Worm (Caenorhabditis elegans) whole organism, young adult: ENCODE results near the gene srt-42.

Experiments
- B0035.1 ChIP-seq: sonication (generic microtip); optimal IDR thresholded peaks from 2 replicates; lab custom pipeline; 2016; ENCODE audit warnings: missing genetic modification characterization, mild to moderate bottlenecking, missing compliant biosample characterization, missing genotype, missing genetic modification reagents
- B0261.1 ChIP-seq: sonication (generic microtip); optimal IDR thresholded peaks from 2 replicates; lab custom pipeline; 2016; ENCODE audit warnings: mild to moderate bottlenecking, missing genetic modification characterization, moderate library complexity, missing compliant biosample characterization
- B0336.3 ChIP-seq: fragments of 200-800 bp; sonication (Bioruptor generic); IDR thresholded peaks from 2 replicates; pipeline ENCODE4 v1.3.6; 2022; ENCODE audit warnings: missing genetic modification characterization, missing compliant biosample characterization
- C06A6.2 ChIP-seq: fragments of 200-800 bp; sonication (Bioruptor generic); conservative IDR thresholded peaks from 2 replicates; pipeline ENCODE4 v1.3.6; 2022; ENCODE audit warnings: missing genetic modification characterization, missing compliant biosample characterization
- F37B4.10 ChIP-seq: fragments of 200-800 bp; sonication (Bioruptor generic); IDR thresholded peaks from 2 replicates; pipeline ENCODE4 v1.3.6; 2022; ENCODE audit warnings: missing genetic modification characterization, missing compliant biosample characterization
- F57A8.1 ChIP-seq: fragments of 200-800 bp; sonication (Bioruptor generic); optimal IDR thresholded peaks from 2 replicates; lab custom pipeline; 2018; ENCODE audit warnings: mild to moderate bottlenecking, missing genetic modification characterization, moderate library complexity, missing compliant biosample characterization
- T26A5.8 ChIP-seq: sonication (generic microtip); optimal IDR thresholded peaks from 2 replicates; lab custom pipeline; 2016; ENCODE audit warnings: missing genetic modification characterization, missing compliant biosample characterization
- Y53F4B.3 ChIP-seq: fragments of 200-800 bp; sonication (Bioruptor generic); IDR thresholded peaks from 2 replicates; pipeline ENCODE4 v1.3.6; 2022; ENCODE audit warnings: missing genetic modification reagents, missing genetic modification characterization, missing compliant biosample characterization
- Y56A3A.18 ChIP-seq: fragments of 200-800 bp; sonication (Bioruptor generic); IDR thresholded peaks from 2 replicates; pipeline ENCODE4 v1.3.6; 2022; ENCODE audit warnings: missing genetic modification reagents, missing genetic modification characterization, missing compliant biosample characterization
- Y95B8A.8 ChIP-seq: fragments of 200-800 bp; sonication (Bioruptor generic); IDR thresholded peaks from 2 replicates; pipeline ENCODE4 v1.3.6; 2022; ENCODE audit warnings: missing genetic modification reagents, missing genetic modification characterization, missing compliant biosample characterization
- ama-1 ChIP-seq, 3 experiments: fragments of 150-350 bp in 1 of 3; sonication (generic microtip) in 2 of 3; optimal IDR thresholded peaks; 2 replicates each; lab custom pipeline; 2014 to 2018; ENCODE audit warnings: missing biosample characterization in 2 of 3, missing genetic modification characterization in 2 of 3, missing genetic modification reagents in 2 of 3
- aptf-3 ChIP-seq: fragments of 200-800 bp; sonication (Bioruptor generic); IDR thresholded peaks from 2 replicates; pipeline ENCODE4 v1.3.6; 2022; ENCODE audit warnings: missing genetic modification characterization, missing compliant biosample characterization
- athp-1 ChIP-seq: sonication (generic microtip); optimal IDR thresholded peaks from 2 replicates; lab custom pipeline; 2017; ENCODE audit warnings: mild to moderate bottlenecking, missing genetic modification characterization, missing compliant biosample characterization
- attf-6 ChIP-seq: fragments of 200-800 bp; sonication (Bioruptor generic); IDR thresholded peaks from 2 replicates; pipeline ENCODE4 v1.3.6; 2022; ENCODE audit warnings: missing genetic modification reagents, missing genetic modification characterization, missing compliant biosample characterization
- bed-1 ChIP-seq: fragments of 200-800 bp; sonication (Bioruptor generic); IDR thresholded peaks from 2 replicates; pipeline ENCODE4 v1.3.6; 2022; ENCODE audit warnings: missing genetic modification reagents, missing genetic modification characterization, missing compliant biosample characterization
- bed-2 ChIP-seq: fragments of 200-800 bp; sonication (Bioruptor generic); IDR thresholded peaks from 2 replicates; pipeline ENCODE4 v1.3.6; 2022; ENCODE audit warnings: missing genetic modification reagents, missing genetic modification characterization, missing compliant biosample characterization
- ccch-3 ChIP-seq: fragments of 200-800 bp; sonication (Bioruptor generic); optimal IDR thresholded peaks from 2 replicates; lab custom pipeline; 2018; ENCODE audit warnings: mild to moderate bottlenecking, missing genetic modification characterization, missing compliant biosample characterization
- cebp-2 ChIP-seq: fragments of 200-800 bp; sonication (Bioruptor generic); IDR thresholded peaks from 2 replicates; pipeline ENCODE4 v1.3.6; 2022; ENCODE audit warnings: missing genetic modification characterization, missing compliant biosample characterization
- ceh-27 ChIP-seq: fragments of 200-800 bp; sonication (Bioruptor generic); optimal IDR thresholded peaks from 2 replicates; lab custom pipeline; 2018; ENCODE audit warnings: mild to moderate bottlenecking, missing genetic modification characterization, moderate library complexity, missing compliant biosample characterization
- chd-7 ChIP-seq: sonication (generic microtip); optimal IDR thresholded peaks from 2 replicates; lab custom pipeline; 2016; ENCODE audit warnings: mild to moderate bottlenecking, missing genetic modification characterization, moderate library complexity, missing compliant biosample characterization
- dpff-1 ChIP-seq: sonication (generic microtip); optimal IDR thresholded peaks from 2 replicates; lab custom pipeline; 2017; ENCODE audit warnings: mild to moderate bottlenecking, missing genetic modification characterization, missing compliant biosample characterization
- efl-1 ChIP-seq: fragments of 150-350 bp; optimal IDR thresholded peaks from 2 replicates; lab custom pipeline; 2014; ENCODE audit warnings: missing biosample characterization, missing genetic modification reagents, missing genetic modification characterization
- egl-44 ChIP-seq: fragments of 200-800 bp; sonication (Bioruptor generic); IDR thresholded peaks from 2 replicates; pipeline ENCODE4 v1.3.6; 2022; ENCODE audit warnings: missing genetic modification reagents, missing genetic modification characterization, missing compliant biosample characterization
- egrh-3 ChIP-seq: fragments of 200-800 bp; sonication (Bioruptor generic); IDR thresholded peaks from 2 replicates; pipeline ENCODE4 v1.3.6; 2022; ENCODE audit warnings: missing genetic modification reagents, missing genetic modification characterization, missing compliant biosample characterization
- ets-4 ChIP-seq: fragments of 200-800 bp; sonication (Bioruptor generic); optimal IDR thresholded peaks from 2 replicates; lab custom pipeline; 2018; ENCODE audit warnings: mild to moderate bottlenecking, missing genetic modification characterization, missing compliant biosample characterization
- gei-17 ChIP-seq: fragments of 200-800 bp; sonication (Bioruptor generic); optimal IDR thresholded peaks from 2 replicates; lab custom pipeline; 2018; ENCODE audit warnings: mild to moderate bottlenecking, missing genetic modification characterization, missing compliant biosample characterization
- hmg-1.2 ChIP-seq: fragments of 200-800 bp; sonication (Bioruptor generic); IDR thresholded peaks from 2 replicates; pipeline ENCODE4 v1.3.6; 2022; ENCODE audit warnings: missing genetic modification reagents, missing genetic modification characterization, missing compliant biosample characterization
- hsf-1 ChIP-seq: fragments of 200-800 bp; sonication (Bioruptor generic); IDR thresholded peaks from 2 replicates; pipeline ENCODE4 v1.3.6; 2022; ENCODE audit warnings: missing genetic modification reagents, missing genetic modification characterization, missing compliant biosample characterization
- lag-1 ChIP-seq: fragments of 200-800 bp; sonication (Bioruptor generic); IDR thresholded peaks from 2 replicates; pipeline ENCODE4 v1.3.6; 2022; ENCODE audit warnings: missing genetic modification reagents, missing genetic modification characterization, missing compliant biosample characterization
- let-526 ChIP-seq: fragments of 200-800 bp; sonication (Bioruptor generic); IDR thresholded peaks from 2 replicates; pipeline ENCODE4 v1.3.6; 2022; ENCODE audit warnings: missing genetic modification reagents, missing genetic modification characterization, missing compliant biosample characterization
- lin-40 ChIP-seq: sonication (generic microtip); optimal IDR thresholded peaks from 2 replicates; lab custom pipeline; 2016; ENCODE audit warnings: missing genetic modification characterization, mild to moderate bottlenecking, missing compliant biosample characterization, missing genotype, missing genetic modification reagents
- lin-54 ChIP-seq: fragments of 200-800 bp; sonication (Bioruptor generic); optimal IDR thresholded peaks from 2 replicates; lab custom pipeline; 2018; ENCODE audit warnings: mild to moderate bottlenecking, missing genetic modification characterization, missing compliant biosample characterization
- lir-1 ChIP-seq: fragments of 200-800 bp; sonication (Bioruptor generic); conservative IDR thresholded peaks from 2 replicates; pipeline ENCODE4 v1.3.6; 2022; ENCODE audit warnings: missing genetic modification reagents, missing genetic modification characterization, missing compliant biosample characterization
- lsl-1 ChIP-seq: fragments of 200-800 bp; sonication (Bioruptor generic); optimal IDR thresholded peaks from 2 replicates; lab custom pipeline; 2018; ENCODE audit warnings: mild to moderate bottlenecking, missing genetic modification characterization, moderate library complexity, missing compliant biosample characterization
- lsy-27 ChIP-seq: sonication (generic microtip); optimal IDR thresholded peaks from 2 replicates; lab custom pipeline; 2017; ENCODE audit warnings: missing genetic modification characterization, mild to moderate bottlenecking, missing compliant biosample characterization, antibody characterized with exemption, missing genotype, borderline replicate concordance; ENCODE audit not compliant: insufficient read depth
- mcd-1 ChIP-seq: fragments of 200-800 bp; sonication (Bioruptor generic); IDR thresholded peaks from 2 replicates; pipeline ENCODE4 v1.3.6; 2022; ENCODE audit warnings: missing genetic modification reagents, missing genetic modification characterization, missing compliant biosample characterization
- nfya-1 ChIP-seq: sonication (generic microtip); optimal IDR thresholded peaks from 2 replicates; lab custom pipeline; 2017; ENCODE audit warnings: antibody characterized with exemption, missing compliant biosample characterization, missing genetic modification characterization, borderline replicate concordance; ENCODE audit not compliant: insufficient read depth
- nfya-2 ChIP-seq: fragments of 200-800 bp; sonication (Bioruptor generic); IDR thresholded peaks from 2 replicates; pipeline ENCODE4 v1.3.6; 2022; ENCODE audit warnings: missing genetic modification reagents, missing genetic modification characterization, missing compliant biosample characterization
- nfyb-1 ChIP-seq: fragments of 200-800 bp; sonication (Bioruptor generic); IDR thresholded peaks from 2 replicates; pipeline ENCODE4 v1.3.6; 2022; ENCODE audit warnings: missing genetic modification reagents, missing genetic modification characterization, missing compliant biosample characterization
- pha-4 ChIP-seq: fragments of 150-350 bp; sonication (generic microtip); optimal IDR thresholded peaks from 2 replicates; lab custom pipeline; 2014; ENCODE audit warnings: missing biosample characterization, missing genetic modification reagents, missing genetic modification characterization
- rcor-1 ChIP-seq: fragments of 200-800 bp; sonication (Bioruptor generic); IDR thresholded peaks from 2 replicates; pipeline ENCODE4 v1.3.6; 2022; ENCODE audit warnings: missing genetic modification reagents, missing genetic modification characterization, missing compliant biosample characterization
- repo-1 ChIP-seq: sonication (generic microtip); optimal IDR thresholded peaks from 2 replicates; lab custom pipeline; 2017; ENCODE audit warnings: mild to moderate bottlenecking, missing genetic modification characterization, missing compliant biosample characterization
- sea-2 ChIP-seq: fragments of 200-800 bp; sonication (Bioruptor generic); IDR thresholded peaks from 2 replicates; pipeline ENCODE4 v1.3.6; 2022; ENCODE audit warnings: missing genetic modification characterization, missing compliant biosample characterization
- sptf-2 ChIP-seq: fragments of 200-800 bp; sonication (Bioruptor generic); optimal IDR thresholded peaks from 2 replicates; lab custom pipeline; 2018; ENCODE audit warnings: mild to moderate bottlenecking, missing genetic modification characterization, missing compliant biosample characterization
- xnd-1 ChIP-seq: sonication (generic microtip); optimal IDR thresholded peaks from 2 replicates; lab custom pipeline; 2016; ENCODE audit warnings: missing genotype, missing genetic modification reagents, missing genetic modification characterization, missing compliant biosample characterization
- zfh-2 ChIP-seq: fragments of 200-800 bp; sonication (Bioruptor generic); conservative IDR thresholded peaks from 2 replicates; pipeline ENCODE4 v1.3.6; 2022; ENCODE audit warnings: missing genetic modification reagents, missing genetic modification characterization, missing compliant biosample characterization
- ztf-28 ChIP-seq: fragments of 200-800 bp; sonication (Bioruptor generic); IDR thresholded peaks from 2 replicates; pipeline ENCODE4 v1.3.6; 2022; ENCODE audit warnings: missing genetic modification reagents, missing genetic modification characterization, missing compliant biosample characterization

The srt-42 gene

ce11 chrV:1804645-1805559, 2.4 kb upstream of the srt-42 start, which contains the start of the genes hsp-16.2 and hsp-16.41 (continued):
- TF ChIP-seq athp-1 (tag; lab: Kevin White, UChicago), result no peak
- no peak for TF ChIP-seq B0336.3 (GFP tag; lab: Robert Waterston, UW)
- no peak for TF ChIP-seq B0035.1 (tag; lab: Kevin White, UChicago)
- no peak for TF ChIP-seq sea-2 (GFP tag; lab: Robert Waterston, UW)
- no peak for TF ChIP-seq F37B4.10 (GFP tag; lab: Robert Waterston, UW)
- no peak for TF ChIP-seq bed-1 (GFP tag; lab: Robert Waterston, UW)
- 0 out of 2 replicates have a peak, but pooled peaks have one; percentile 22 for TF ChIP-seq zfh-2
- TF ChIP-seq lsl-1 (GFP tag; lab: Kevin White, UChicago), result no peak
- peak; percentile 7 for TF ChIP-seq lin-54 (GFP tag; lab: Kevin White, UChicago)
- TF ChIP-seq repo-1 (tag; lab: Kevin White, UChicago), result no peak
- TF ChIP-seq bed-2 (GFP tag; lab: Robert Waterston, UW), result no peak
- no peak for TF ChIP-seq cebp-2 (GFP tag; lab: Robert Waterston, UW)
- TF ChIP-seq egl-44 (GFP tag; lab: Robert Waterston, UW), result no peak
- TF ChIP-seq attf-6 (GFP tag; lab: Robert Waterston, UW), result no peak
- peak; percentile 92 for TF ChIP-seq hsf-1 (GFP tag; lab: Robert Waterston, UW)
- no peak for TF ChIP-seq rcor-1
- TF ChIP-seq efl-1 (GFP tag; lab: Kevin White, UChicago), result no peak
- TF ChIP-seq nfya-2 (GFP tag; lab: Robert Waterston, UW), result no peak
- no peak for TF ChIP-seq B0261.1 (tag; lab: Kevin White, UChicago)
- no peak for TF ChIP-seq C06A6.2 (GFP tag; lab: Robert Waterston, UW)
- TF ChIP-seq nfyb-1 (GFP tag; lab: Robert Waterston, UW), result peak; percentile 72; the same call in 1 of the 2 replicates
- TF ChIP-seq Y95B8A.8 (GFP tag; lab: Robert Waterston, UW), result 0 out of 2 replicates have a peak, but pooled peaks have one; percentile 35
- no peak for TF ChIP-seq lsy-27 (tag; lab: Kevin White, UChicago)
- TF ChIP-seq gei-17, result no peak
- peak; percentile 3 for TF ChIP-seq ama-1 (optimal IDR thresholded peaks at IDR 0.05; lab: Kevin White, UChicago)
- TF ChIP-seq ama-1 (GFP tag; optimal IDR thresholded peaks at IDR 0.05; lab: Kevin White, UChicago), result no peak
- TF ChIP-seq mcd-1, result peak; percentile 33; the same call in 1 of the 2 replicates
- no peak for TF ChIP-seq ccch-3 (GFP tag; lab: Kevin White, UChicago)
- no peak for TF ChIP-seq xnd-1 (tag; lab: Kevin White, UChicago)
- no peak for TF ChIP-seq Y53F4B.3 (GFP tag; lab: Robert Waterston, UW)
- TF ChIP-seq lir-1 (GFP tag; lab: Robert Waterston, UW), result no peak
- peak; percentile 23 for TF ChIP-seq ceh-27 (GFP tag; lab: Kevin White, UChicago)
- no peak for TF ChIP-seq pha-4 (tag; lab: Kevin White, UChicago)
- no peak for TF ChIP-seq T26A5.8
- no peak for TF ChIP-seq ztf-28 (GFP tag; lab: Robert Waterston, UW)
- peak; percentile 38 for TF ChIP-seq chd-7 (tag; lab: Kevin White, UChicago)

ce11 chrV:1805724-1806316, 1.4 kb upstream of the srt-42 start:
- TF ChIP-seq dpff-1 (tag; lab: Kevin White, UChicago), result no peak
- no peak for TF ChIP-seq ets-4 (GFP tag; lab: Kevin White, UChicago)
- no peak for TF ChIP-seq hmg-1.2 (GFP tag; lab: Robert Waterston, UW)
- no peak for TF ChIP-seq lag-1 (GFP tag; lab: Robert Waterston, UW)
- TF ChIP-seq sptf-2 (GFP tag; lab: Kevin White, UChicago), result peak; percentile 15
- TF ChIP-seq nfya-1 (tag; lab: Kevin White, UChicago), result no peak
- no peak for TF ChIP-seq Y56A3A.18
- TF ChIP-seq lin-40, result no peak
- TF ChIP-seq aptf-3 (GFP tag; lab: Robert Waterston, UW), result no peak
- no peak for TF ChIP-seq F57A8.1
- no peak for TF ChIP-seq Y95B8A.8 (GFP tag; lab: Robert Waterston, UW)
- TF ChIP-seq let-526 (GFP tag; lab: Robert Waterston, UW), result no peak
- TF ChIP-seq egrh-3, result no peak
